Worm (Caenorhabditis elegans) whole organism, L1 larva: Measurements from ENCODE around the gene srj-23.

Experiments used
- ama-1 ChIP-seq: fragments of 150-350 bp; optimal IDR thresholded peaks from 2 replicates; lab custom pipeline; 2014
- ces-1 ChIP-seq: fragments of 150-350 bp; optimal IDR thresholded peaks from 2 replicates; lab custom pipeline; 2014; ENCODE audit warnings: missing biosample characterization, missing genetic modification reagents, missing genetic modification characterization
- elt-3 ChIP-seq, 6 experiments: fragments of 150-350 bp in 1 of 6; sonication (generic microtip); optimal IDR thresholded peaks; 2 replicates each; lab custom pipeline; 2017 to 2018; ENCODE audit warnings: missing biosample characterization in 6 of 6, missing genetic modification characterization in 6 of 6, inconsistent platforms in 1 of 6
- hlh-4 ChIP-seq: sonication (generic microtip); optimal IDR thresholded peaks from 2 replicates; lab custom pipeline; 2016; ENCODE audit warnings: mild to moderate bottlenecking, missing genetic modification characterization, missing compliant biosample characterization
- nhr-90 ChIP-seq: sonication (generic microtip); optimal IDR thresholded peaks from 2 replicates; lab custom pipeline; 2016; ENCODE audit warnings: mild to moderate bottlenecking, missing genetic modification characterization, missing compliant biosample characterization; ENCODE audit not compliant: poor library complexity
- sox-4 ChIP-seq: sonication (generic microtip); optimal IDR thresholded peaks from 2 replicates; lab custom pipeline; 2016; ENCODE audit warnings: missing genetic modification characterization, missing compliant biosample characterization

ce11 chrV:1408116-1408515, 43.3 kb upstream of the srj-23 start:
- TF ChIP-seq ama-1 (lab: Kevin White, UChicago), result no peak
- peak; percentile 58 for TF ChIP-seq sox-4 (tag; lab: Kevin White, UChicago)
- TF ChIP-seq elt-3 (tag; optimal IDR thresholded peaks at IDR 0.05; lab: Kevin White, UChicago), result no peak
- TF ChIP-seq hlh-4 (tag; lab: Kevin White, UChicago), result no peak
- TF ChIP-seq nhr-90 (tag; lab: Kevin White, UChicago), result no peak
- TF ChIP-seq ces-1 (GFP tag; lab: Kevin White, UChicago), result no peak
